Fruit fly (Drosophila melanogaster) whole organism, adult: ENCODE measurements around the gene gkt.

Experiments used
- CG11617 ChIP-seq: fragments of 200-800 bp; sonication (Bioruptor generic); optimal IDR thresholded peaks from 2 replicates; lab custom pipeline; 2017; ENCODE audit warnings: mild to moderate bottlenecking, missing biosample characterization, missing genetic modification reagents, missing genetic modification characterization
- CG14711 ChIP-seq: fragments of 200-800 bp; sonication (Bioruptor generic); optimal IDR thresholded peaks from 2 replicates; lab custom pipeline; 2018; ENCODE audit warnings: missing biosample characterization, mild to moderate bottlenecking, missing genetic modification characterization, moderate library complexity
- CG1620 ChIP-seq: fragments of 200-800 bp; sonication (Bioruptor generic); optimal IDR thresholded peaks from 2 replicates; lab custom pipeline; 2016; ENCODE audit warnings: missing biosample characterization, missing genetic modification characterization
- CG7045 ChIP-seq: fragments of 200-800 bp; sonication (Bioruptor generic); optimal IDR thresholded peaks from 2 replicates; lab custom pipeline; 2017; ENCODE audit warnings: missing biosample characterization, mild to moderate bottlenecking, missing genetic modification characterization
- CG7101 ChIP-seq: fragments of 200-800 bp; sonication (Bioruptor generic); optimal IDR thresholded peaks from 2 replicates; lab custom pipeline; 2018; ENCODE audit warnings: missing biosample characterization, mild to moderate bottlenecking, missing genetic modification characterization, moderate library complexity
- Crg-1 ChIP-seq: fragments of 200-800 bp; sonication (Bioruptor generic); optimal IDR thresholded peaks from 2 replicates; lab custom pipeline; 2016; ENCODE audit warnings: missing biosample characterization, missing genetic modification characterization
- Hr96 ChIP-seq: fragments of 200-800 bp; sonication (Bioruptor generic); optimal IDR thresholded peaks from 2 replicates; lab custom pipeline; 2016; ENCODE audit warnings: missing biosample characterization, missing genetic modification characterization
- bab1 ChIP-seq: fragments of 200-800 bp; sonication (Bioruptor generic); optimal IDR thresholded peaks from 3 replicates; lab custom pipeline; 2019; ENCODE audit warnings: missing biosample characterization, mild to moderate bottlenecking, missing genetic modification characterization, moderate library complexity
- cic ChIP-seq: fragments of 200-800 bp; sonication (Bioruptor generic); optimal IDR thresholded peaks from 2 replicates; lab custom pipeline; 2017; ENCODE audit warnings: missing biosample characterization, mild to moderate bottlenecking, missing genetic modification characterization, moderate library complexity
- cnc ChIP-seq, 2 experiments: fragments of >200 bp; optimal IDR thresholded peaks; 2 replicates each; lab custom pipeline; 2017
- kay ChIP-seq: fragments of 200-800 bp; sonication (Bioruptor generic); peaks from one replicate; lab custom pipeline; 2016; ENCODE audit warnings: missing biosample characterization, missing genetic modification characterization, borderline replicate concordance
- tj ChIP-seq: fragments of 200-800 bp; sonication (Bioruptor generic); optimal IDR thresholded peaks from 3 replicates; lab custom pipeline; 2017; ENCODE audit warnings: missing biosample characterization, mild to moderate bottlenecking, missing genetic modification characterization, moderate library complexity

dm6 chr2L:3179654-3180053 is 19.9 kb downstream of the gkt start:
- TF ChIP-seq cic (GFP tag; lab: Kevin White, UChicago), result no peak
- TF ChIP-seq CG1620 (GFP tag; lab: Kevin White, UChicago), result no peak
- TF ChIP-seq Crg-1 (GFP tag; lab: Kevin White, UChicago), result no peak
- no peak for TF ChIP-seq CG7101 (tag; lab: Kevin White, UChicago)
- no peak for TF ChIP-seq Hr96
- no peak for TF ChIP-seq tj (GFP tag; lab: Kevin White, UChicago)
- TF ChIP-seq CG14711 (tag; lab: Kevin White, UChicago), result no peak
- TF ChIP-seq CG7045 (GFP tag; lab: Kevin White, UChicago), result no peak
- TF ChIP-seq cnc (optimal IDR thresholded peaks at IDR 0.05; lab: Kevin White, UChicago), result no peak
- TF ChIP-seq kay (GFP tag; lab: Kevin White, UChicago), result no peak
- no peak for TF ChIP-seq CG11617 (GFP tag; lab: Kevin White, UChicago)
- TF ChIP-seq bab1 (GFP tag; lab: Kevin White, UChicago), result no peak
